Worm (Caenorhabditis elegans): ENCODE data around the gene srh-130.

DNA sequence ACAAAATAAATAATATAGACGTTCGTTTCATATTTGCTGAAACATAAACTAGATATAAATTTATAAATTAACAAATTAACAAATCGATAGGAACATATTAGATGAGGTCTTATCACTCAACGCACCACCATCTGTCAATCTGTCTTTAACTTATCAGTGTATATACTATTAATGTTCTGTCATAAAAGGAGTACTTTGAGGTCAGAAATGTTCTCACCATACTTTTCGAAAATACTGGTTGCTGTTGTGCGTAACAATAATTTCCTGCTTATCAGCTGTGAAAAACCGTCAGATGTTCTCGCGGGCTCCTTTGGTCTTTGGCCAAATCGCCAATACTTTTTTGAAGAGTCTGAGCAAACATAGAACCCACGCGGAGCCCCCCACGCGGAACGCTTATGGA is 41.5 kb downstream of the srh-130 start, which contains the start of gene C03A7.13:
- TF ChIP-seq sdz-38 (tag; optimal IDR thresholded peaks at IDR 0.05) = no peak
- TF ChIP-seq Y79H2A.3 (GFP tag; conservative IDR thresholded peaks at IDR 0.05) = no peak
- no peak for TF ChIP-seq lir-1 (GFP tag; conservative IDR thresholded peaks at IDR 0.05)
- TF ChIP-seq somi-1 (GFP tag; optimal IDR thresholded peaks at IDR 0.05) = no peak
- no peak for TF ChIP-seq xnd-1 (tag; optimal IDR thresholded peaks at IDR 0.05)
- no peak for TF ChIP-seq ceh-91 (GFP tag; IDR thresholded peaks at IDR 0.05)
- no peak for TF ChIP-seq F37B4.10 (GFP tag; IDR thresholded peaks at IDR 0.05)
- TF ChIP-seq let-526 (GFP tag; IDR thresholded peaks at IDR 0.05) = no peak
- no peak for TF ChIP-seq snpc-1.3 (tag; optimal IDR thresholded peaks at IDR 0.05; ENCODE audit: insufficient read depth)
- no peak for TF ChIP-seq lag-1 (GFP tag; IDR thresholded peaks at IDR 0.05)
- no peak for TF ChIP-seq attf-3 (GFP tag; conservative IDR thresholded peaks at IDR 0.05)
- no peak for TF ChIP-seq efl-1 (GFP tag; optimal IDR thresholded peaks at IDR 0.05)
- TF ChIP-seq hmg-1.2 (GFP tag; IDR thresholded peaks at IDR 0.05) = no peak

All from whole organism, young adult.